Worm (Caenorhabditis elegans) whole organism, L3 larva: Measurements from ENCODE around the gene tsg-101.

Experiments used
- ZK546.5 ChIP-seq: sonication (generic microtip); optimal IDR thresholded peaks from 2 replicates; lab custom pipeline; 2017; ENCODE audit warnings: missing biosample characterization, missing genetic modification characterization
- aly-2 ChIP-seq: fragments of 150-350 bp; optimal IDR thresholded peaks from 2 replicates; lab custom pipeline; 2014; ENCODE audit warnings: missing biosample characterization, missing genetic modification characterization
- ama-1 ChIP-seq: fragments of 150-350 bp; optimal IDR thresholded peaks from 2 replicates; lab custom pipeline; 2018
- ceh-16 ChIP-seq: sonication (generic microtip); optimal IDR thresholded peaks from 2 replicates; lab custom pipeline; 2017; ENCODE audit warnings: missing biosample characterization, missing genetic modification characterization
- ceh-28 ChIP-seq: fragments of 150-350 bp; optimal IDR thresholded peaks from 2 replicates; lab custom pipeline; 2014; ENCODE audit warnings: missing biosample characterization, missing genetic modification reagents, missing genetic modification characterization
- ceh-82 ChIP-seq: fragments of 150-350 bp; optimal IDR thresholded peaks from 2 replicates; lab custom pipeline; 2014; ENCODE audit warnings: missing biosample characterization, missing genetic modification characterization
- elt-2 ChIP-seq: sonication (generic microtip); optimal IDR thresholded peaks from 2 replicates; lab custom pipeline; 2016; ENCODE audit warnings: missing genetic modification reagents, mild to moderate bottlenecking, missing genetic modification characterization, missing compliant biosample characterization
- elt-3 ChIP-seq, 3 experiments: fragments of 150-350 bp in 1 of 3; sonication (generic microtip) in 2 of 3; optimal IDR thresholded peaks; 2 replicates in 2 of 3; 4 replicates in 1 of 3; lab custom pipeline; 2014 to 2017; ENCODE audit warnings: missing biosample characterization in 3 of 3, missing genetic modification characterization in 3 of 3
- eor-1 ChIP-seq, 2 experiments: fragments of 150-350 bp; optimal IDR thresholded peaks; 2 replicates each; lab custom pipeline; 2014 to 2018; ENCODE audit warnings: missing biosample characterization in 2 of 2, missing genetic modification characterization in 2 of 2
- fkh-10 ChIP-seq: sonication (generic microtip); optimal IDR thresholded peaks from 2 replicates; lab custom pipeline; 2017; ENCODE audit warnings: missing biosample characterization, missing genetic modification reagents, missing genetic modification characterization
- fkh-2 ChIP-seq: fragments of 150-350 bp; optimal IDR thresholded peaks from 2 replicates; lab custom pipeline; 2014; ENCODE audit warnings: missing biosample characterization, missing genetic modification reagents, missing genetic modification characterization
- fos-1 ChIP-seq: fragments of 150-350 bp; optimal IDR thresholded peaks from 2 replicates; lab custom pipeline; 2014; ENCODE audit warnings: missing biosample characterization, missing genetic modification characterization
- hmg-11 ChIP-seq: sonication (generic microtip); optimal IDR thresholded peaks from 2 replicates; lab custom pipeline; 2016; ENCODE audit warnings: missing genetic modification characterization, missing compliant biosample characterization
- jun-1 ChIP-seq: fragments of 150-350 bp; optimal IDR thresholded peaks from 2 replicates; lab custom pipeline; 2014; ENCODE audit warnings: missing biosample characterization, missing genetic modification reagents, missing genetic modification characterization
- lin-15B ChIP-seq: fragments of 150-350 bp; optimal IDR thresholded peaks from 2 replicates; lab custom pipeline; 2014; ENCODE audit warnings: missing biosample characterization, missing genetic modification characterization
- lin-39 ChIP-seq: fragments of 150-350 bp; optimal IDR thresholded peaks from 2 replicates; lab custom pipeline; 2018; ENCODE audit warnings: missing biosample characterization, missing genetic modification reagents, missing genetic modification characterization
- lsy-12 ChIP-seq: sonication (generic microtip); optimal IDR thresholded peaks from 2 replicates; lab custom pipeline; 2016; ENCODE audit warnings: mild to moderate bottlenecking, missing genetic modification characterization, missing compliant biosample characterization
- mdl-1 ChIP-seq: fragments of 150-350 bp; optimal IDR thresholded peaks from 2 replicates; lab custom pipeline; 2014; ENCODE audit warnings: missing biosample characterization, missing genetic modification characterization
- mml-1 ChIP-seq: fragments of 150-350 bp; sonication (generic microtip); optimal IDR thresholded peaks from 3 replicates; lab custom pipeline; 2014; ENCODE audit warnings: missing biosample characterization, missing genetic modification characterization
- nfya-1 ChIP-seq: sonication (generic microtip); optimal IDR thresholded peaks from 2 replicates; lab custom pipeline; 2017; ENCODE audit warnings: missing genetic modification characterization, mild to moderate bottlenecking, missing compliant biosample characterization, antibody characterized with exemption, moderate library complexity; ENCODE audit not compliant: insufficient read depth
- nhr-12 ChIP-seq: fragments of 150-350 bp; optimal IDR thresholded peaks from 2 replicates; lab custom pipeline; 2014; ENCODE audit warnings: missing biosample characterization, missing genetic modification characterization
- nhr-237 ChIP-seq: fragments of 150-350 bp; optimal IDR thresholded peaks from 2 replicates; lab custom pipeline; 2014; ENCODE audit warnings: missing biosample characterization, missing genetic modification characterization
- nhr-25 ChIP-seq: sonication (generic microtip); optimal IDR thresholded peaks from 2 replicates; lab custom pipeline; 2017; ENCODE audit warnings: missing biosample characterization, missing genetic modification characterization
- nhr-28 ChIP-seq: fragments of 150-350 bp; optimal IDR thresholded peaks from 2 replicates; lab custom pipeline; 2014; ENCODE audit warnings: missing biosample characterization, missing genetic modification characterization
- nhr-43 ChIP-seq: sonication (generic microtip); optimal IDR thresholded peaks from 2 replicates; lab custom pipeline; 2016; ENCODE audit warnings: mild to moderate bottlenecking, missing genetic modification characterization, missing compliant biosample characterization; ENCODE audit not compliant: poor library complexity, severe bottlenecking
- nhr-67 ChIP-seq: fragments of 150-350 bp; optimal IDR thresholded peaks from 2 replicates; lab custom pipeline; 2014; ENCODE audit warnings: missing biosample characterization, missing genetic modification characterization
- nhr-76 ChIP-seq: fragments of 150-350 bp; sonication (generic microtip); optimal IDR thresholded peaks from 5 replicates; lab custom pipeline; 2014; ENCODE audit warnings: missing biosample characterization, missing genetic modification characterization
- pha-4 ChIP-seq: fragments of 150-350 bp; optimal IDR thresholded peaks from 2 replicates; lab custom pipeline; 2014; ENCODE audit warnings: missing biosample characterization, missing genetic modification reagents, missing genetic modification characterization
- pqm-1 ChIP-seq: fragments of 150-350 bp; optimal IDR thresholded peaks from 2 replicates; lab custom pipeline; 2017; ENCODE audit warnings: missing biosample characterization, missing genetic modification characterization, inconsistent platforms
- sea-2 ChIP-seq: fragments of 150-350 bp; sonication (generic microtip); optimal IDR thresholded peaks from 4 replicates; lab custom pipeline; 2014; ENCODE audit warnings: missing biosample characterization, missing genetic modification reagents, missing genetic modification characterization
- snpc-4 ChIP-seq: fragments of 150-350 bp; optimal IDR thresholded peaks from 2 replicates; lab custom pipeline; 2014; ENCODE audit warnings: missing biosample characterization, missing genetic modification characterization
- tbx-2 ChIP-seq: sonication (generic microtip); optimal IDR thresholded peaks from 2 replicates; lab custom pipeline; 2016; ENCODE audit warnings: mild to moderate bottlenecking, missing genetic modification characterization, missing compliant biosample characterization
- unc-39 ChIP-seq: sonication (generic microtip); optimal IDR thresholded peaks from 4 replicates; lab custom pipeline; 2017; ENCODE audit warnings: missing biosample characterization, missing genetic modification characterization
- zag-1 ChIP-seq: fragments of 150-350 bp; optimal IDR thresholded peaks from 2 replicates; lab custom pipeline; 2014; ENCODE audit warnings: missing biosample characterization, missing genetic modification characterization
- ztf-4 ChIP-seq: fragments of 150-350 bp; optimal IDR thresholded peaks from 2 replicates; lab custom pipeline; 2014; ENCODE audit warnings: missing biosample characterization, missing genetic modification characterization

Gene tsg-101

DNA sequence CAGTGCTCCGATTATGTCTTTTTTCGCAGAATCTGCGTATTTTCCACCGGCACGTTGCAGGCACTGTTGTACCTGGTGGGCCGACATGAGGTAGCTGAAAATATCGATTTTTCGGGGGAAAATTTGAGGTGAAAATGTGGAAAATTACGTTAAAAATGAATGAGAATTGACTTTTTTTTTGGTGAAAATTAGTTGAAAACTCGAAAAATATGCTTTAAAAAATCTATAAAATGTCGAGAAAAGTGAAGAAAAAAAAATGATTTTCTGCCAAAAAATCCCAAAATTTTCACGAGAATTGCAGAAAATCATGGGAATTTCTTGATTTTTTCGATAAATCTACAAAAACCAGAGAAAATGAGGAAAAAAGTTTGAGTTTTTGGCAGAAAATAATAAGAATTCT, at the start of gene tsg-101:
tsg-101 (minus strand) TSS at position 101 of the 400 bp plus-strand sequence.
- TF ChIP-seq ceh-16 (tag; lab: Kevin White, UChicago): no peak
- TF ChIP-seq sea-2 (GFP tag; lab: Kevin White, UChicago): no peak
- no peak for TF ChIP-seq eor-1 (tag; optimal IDR thresholded peaks at IDR 0.05; lab: Kevin White, UChicago)
- TF ChIP-seq nhr-237: no peak
- no peak for TF ChIP-seq elt-3 (tag; optimal IDR thresholded peaks at IDR 0.05; lab: Kevin White, UChicago)
- no peak for TF ChIP-seq mdl-1 (tag; lab: Kevin White, UChicago)
- TF ChIP-seq jun-1 (tag; lab: Kevin White, UChicago): no peak
- TF ChIP-seq lsy-12 (tag; lab: Kevin White, UChicago): no peak
- no peak for TF ChIP-seq tbx-2
- TF ChIP-seq lin-39 (tag; lab: Kevin White, UChicago): no peak
- TF ChIP-seq, all 47 proteins: peak for 0

DNA sequence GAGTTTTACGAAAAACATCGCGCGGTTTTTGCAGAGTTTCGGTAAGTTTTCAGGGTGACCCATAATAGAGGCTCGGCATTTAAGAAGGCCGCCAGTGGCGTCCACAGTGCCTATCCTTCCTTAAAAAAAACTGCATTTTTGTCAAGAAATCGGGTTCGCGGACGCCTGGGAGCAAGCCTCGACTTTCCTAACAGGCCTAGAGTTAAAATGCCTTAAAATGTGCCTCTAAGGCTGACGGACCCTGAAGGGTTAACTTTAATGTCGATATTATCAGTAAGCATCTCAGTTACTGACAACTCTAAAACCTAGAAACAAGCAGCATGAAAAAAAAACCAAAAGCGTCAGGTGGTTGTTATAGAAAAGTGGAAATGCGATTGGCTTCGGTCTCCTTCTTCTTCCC, 44.8 kb upstream of the tsg-101 start:
- TF ChIP-seq ama-1 (lab: Kevin White, UChicago) (no peak), nhr-12 (no peak)
- TF ChIP-seq, all 47 proteins: peak for 0

DNA sequence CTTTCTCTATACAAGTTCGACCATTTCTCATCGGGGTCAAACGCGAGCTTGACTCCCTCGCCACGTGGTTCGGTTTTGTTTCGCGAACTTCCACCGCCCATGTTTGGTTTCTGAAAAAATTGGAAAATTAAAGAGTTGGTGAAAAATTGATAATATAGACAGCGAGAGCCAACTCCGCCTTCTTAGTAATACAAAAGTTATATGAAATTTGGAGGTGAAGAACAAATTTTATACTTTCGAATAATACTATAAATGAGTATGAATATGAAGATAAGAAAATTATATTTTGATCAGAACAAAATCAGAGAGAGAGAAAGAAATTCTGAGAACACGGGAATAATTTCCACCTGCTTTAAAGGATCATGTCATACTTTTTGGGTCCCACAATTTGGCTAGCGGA, 43.0 kb upstream of the tsg-101 start, which contains the start of gene osm-9:
osm-9 (minus strand) TSS at position 101 of the 400 bp plus-strand sequence.
- no peak for TF ChIP-seq eor-1 (tag; optimal IDR thresholded peaks at IDR 0.05; lab: Kevin White, UChicago)
- TF ChIP-seq ztf-4 (tag; lab: Kevin White, UChicago): no peak
- no peak for TF ChIP-seq mml-1
- TF ChIP-seq pha-4 (tag; lab: Kevin White, UChicago): no peak
- TF ChIP-seq unc-39: no peak

DNA sequence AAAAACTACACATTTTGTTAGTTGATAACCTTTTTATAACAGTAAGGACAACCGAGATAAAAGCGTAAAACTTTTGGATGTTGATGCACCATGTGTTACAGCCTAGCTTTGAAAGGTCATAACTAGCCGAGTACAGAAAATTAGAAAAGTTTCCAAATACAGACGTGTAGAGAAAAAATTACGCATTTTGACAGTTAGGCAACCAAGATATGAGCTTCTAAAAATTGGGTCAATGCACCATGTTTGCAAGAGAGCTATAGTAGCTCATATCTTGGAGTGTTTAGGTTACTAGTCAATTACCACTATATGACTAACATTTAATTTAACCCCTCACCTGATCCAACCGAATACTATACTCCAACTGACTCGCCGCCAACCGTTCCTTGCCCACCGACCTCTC, 38.6 kb upstream of the tsg-101 start:
- TF ChIP-seq nhr-67: no peak
- no peak for TF ChIP-seq nhr-28 (tag; lab: Kevin White, UChicago)
- TF ChIP-seq nhr-12: no peak
- no peak for TF ChIP-seq ZK546.5 (tag; lab: Kevin White, UChicago)
- no peak for TF ChIP-seq ceh-28 (tag; lab: Kevin White, UChicago)
- TF ChIP-seq ceh-82 (tag; lab: Kevin White, UChicago): no peak
- TF ChIP-seq aly-2 (tag; lab: Kevin White, UChicago): no peak
- TF ChIP-seq jun-1 (tag; lab: Kevin White, UChicago): no peak
- no peak for TF ChIP-seq pha-4 (tag; lab: Kevin White, UChicago)
- TF ChIP-seq mml-1: no peak
- no peak for TF ChIP-seq ztf-4 (tag; lab: Kevin White, UChicago)
- no peak for TF ChIP-seq nhr-76
- no peak for TF ChIP-seq fkh-2 (tag; lab: Kevin White, UChicago)
- TF ChIP-seq fkh-10 (GFP tag; lab: Kevin White, UChicago): no peak
- TF ChIP-seq zag-1 (tag; lab: Kevin White, UChicago): no peak

DNA sequence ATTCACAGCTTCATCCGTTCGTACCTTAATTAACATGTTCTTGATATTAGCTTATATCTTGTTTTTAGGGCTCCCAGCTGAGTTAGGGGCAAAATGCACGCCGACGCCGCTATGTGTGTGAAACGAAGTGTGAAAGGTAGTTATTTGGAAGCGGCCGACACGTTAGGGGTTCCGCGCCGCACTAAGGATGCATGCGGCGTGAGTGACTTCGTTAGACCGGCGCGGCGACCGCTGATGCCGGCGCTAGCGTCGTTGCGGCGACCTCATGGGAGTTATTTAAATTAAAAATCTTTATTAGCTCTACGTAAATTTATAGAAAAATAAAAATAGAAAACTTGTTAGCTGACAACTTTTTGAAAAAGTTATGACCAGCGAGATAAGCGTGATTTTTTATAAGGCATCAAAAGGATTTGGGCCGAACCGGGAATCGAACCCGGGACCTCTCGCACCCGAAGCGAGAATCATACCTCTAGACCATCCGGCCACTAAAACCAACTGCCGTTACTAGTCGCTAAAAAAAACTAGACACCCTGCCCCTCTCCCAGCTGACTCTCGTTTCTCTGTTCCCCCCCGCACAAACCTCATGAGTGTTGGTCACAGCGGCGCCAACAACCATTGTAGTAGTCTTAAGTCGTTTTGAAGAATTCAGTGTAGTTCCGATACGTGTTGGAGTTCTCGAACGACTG, 37.6 kb upstream of the tsg-101 start:
- TF ChIP-seq snpc-4 (tag; lab: Kevin White, UChicago) (peak; percentile 9), fos-1 (tag; lab: Kevin White, UChicago) (no peak), nhr-43 (peak; percentile 75), tbx-2 (peak; percentile 53), unc-39 (no peak), lsy-12 (tag; lab: Kevin White, UChicago) (peak; percentile 58), hmg-11 (tag; lab: Kevin White, UChicago) (peak; percentile 95), nhr-76 (no peak), elt-2 (tag; lab: Kevin White, UChicago) (peak; percentile 33), nhr-25 (tag; lab: Kevin White, UChicago) (no peak), fkh-10 (GFP tag; lab: Kevin White, UChicago) (no peak), lin-39 (tag; lab: Kevin White, UChicago) (peak; percentile 57), lin-15B (tag; lab: Kevin White, UChicago) (peak; percentile 27), nfya-1 (tag; lab: Kevin White, UChicago) (peak; percentile 47), ztf-4 (tag; lab: Kevin White, UChicago) (peak; percentile 4), pqm-1 (tag; lab: Kevin White, UChicago) (peak; percentile 17)
- TF ChIP-seq, all 47 proteins: peak for 11
